Worm (Caenorhabditis elegans) whole organism, L4 larva: ENCODE data around the gene let-716.

Experiments used
- D1046.2 ChIP-seq: fragments of 200-800 bp; sonication (Bioruptor generic); IDR thresholded peaks from 2 replicates; pipeline ENCODE4 v1.3.6; 2022; ENCODE audit warnings: missing genetic modification characterization, missing compliant biosample characterization
- F37D6.2 ChIP-seq: sonication (generic microtip); optimal IDR thresholded peaks from 2 replicates; lab custom pipeline; 2016; ENCODE audit warnings: mild to moderate bottlenecking, missing genetic modification characterization, missing compliant biosample characterization
- T20F7.1 ChIP-seq: fragments of 200-800 bp; sonication (Bioruptor generic); optimal IDR thresholded peaks from 2 replicates; lab custom pipeline; 2018; ENCODE audit warnings: mild to moderate bottlenecking, missing genetic modification characterization, missing compliant biosample characterization
- Y105C5A.15 ChIP-seq: fragments of 200-800 bp; sonication (Bioruptor generic); IDR thresholded peaks from 2 replicates; pipeline ENCODE4 v1.3.6; 2022; ENCODE audit warnings: missing genetic modification characterization, missing compliant biosample characterization
- Y48G9A.11 ChIP-seq: fragments of 200-800 bp; sonication (Bioruptor generic); IDR thresholded peaks from 2 replicates; pipeline ENCODE4 v1.3.6; 2022; ENCODE audit warnings: missing genetic modification reagents, missing genetic modification characterization, missing compliant biosample characterization
- ZK337.2 ChIP-seq: fragments of 200-800 bp; sonication (Bioruptor generic); IDR thresholded peaks from 2 replicates; pipeline ENCODE4 v1.3.6; 2022; ENCODE audit warnings: missing genetic modification reagents, missing genetic modification characterization, missing compliant biosample characterization
- ZK546.5 ChIP-seq, 2 experiments: sonication (generic microtip); optimal IDR thresholded peaks; 2 replicates each; lab custom pipeline; 2017; ENCODE audit warnings: missing biosample characterization in 2 of 2, missing genetic modification characterization in 2 of 2
- aha-1 ChIP-seq: fragments of 150-350 bp; peaks from one replicate; lab custom pipeline; 2014; ENCODE audit warnings: missing biosample characterization, missing genetic modification characterization
- ama-1 ChIP-seq: fragments of 150-350 bp; optimal IDR thresholded peaks from 2 replicates; lab custom pipeline; 2014; ENCODE audit warnings: inconsistent platforms, mixed read lengths
- attf-4 ChIP-seq: sonication (generic microtip); optimal IDR thresholded peaks from 3 replicates; lab custom pipeline; 2017; ENCODE audit warnings: missing biosample characterization, missing genetic modification characterization
- ceh-20 ChIP-seq: fragments of 200-800 bp; sonication (Bioruptor generic); IDR thresholded peaks from 2 replicates; pipeline ENCODE4 v1.3.6; 2022; ENCODE audit warnings: missing genetic modification reagents, missing genetic modification characterization, missing compliant biosample characterization
- ceh-28 ChIP-seq: fragments of 150-350 bp; optimal IDR thresholded peaks from 2 replicates; lab custom pipeline; 2014; ENCODE audit warnings: missing biosample characterization, missing genetic modification reagents, missing genetic modification characterization
- ceh-62 ChIP-seq: sonication (generic microtip); optimal IDR thresholded peaks from 2 replicates; lab custom pipeline; 2017; ENCODE audit warnings: missing biosample characterization, missing genetic modification characterization
- ceh-82 ChIP-seq: sonication (generic microtip); optimal IDR thresholded peaks from 2 replicates; lab custom pipeline; 2017; ENCODE audit warnings: missing biosample characterization, missing genetic modification characterization
- ces-1 ChIP-seq: fragments of 150-350 bp; sonication (generic microtip); optimal IDR thresholded peaks from 4 replicates; lab custom pipeline; 2014; ENCODE audit warnings: missing biosample characterization, missing genetic modification reagents, missing genetic modification characterization
- ctbp-1 ChIP-seq: fragments of 200-800 bp; sonication (Bioruptor generic); IDR thresholded peaks from 2 replicates; pipeline ENCODE4 v1.3.6; 2022; ENCODE audit warnings: missing genetic modification reagents, missing genetic modification characterization, missing compliant biosample characterization
- daf-16 ChIP-seq, 3 experiments: sonication (generic microtip); optimal IDR thresholded peaks; 2 replicates each; lab custom pipeline; 2016 to 2017; ENCODE audit warnings: missing genetic modification characterization in 3 of 3, missing genetic modification reagents in 3 of 3, mild to moderate bottlenecking in 2 of 3, missing compliant biosample characterization in 2 of 3, missing biosample characterization in 1 of 3, moderate library complexity in 1 of 3
- daf-8 ChIP-seq: fragments of 200-800 bp; sonication (Bioruptor generic); IDR thresholded peaks from 2 replicates; pipeline ENCODE4 v1.3.6; 2022; ENCODE audit warnings: missing genetic modification characterization, missing compliant biosample characterization
- dpl-1 ChIP-seq: fragments of 150-350 bp; optimal IDR thresholded peaks from 2 replicates; lab custom pipeline; 2014; ENCODE audit warnings: missing biosample characterization, missing genetic modification reagents, missing genetic modification characterization
- dve-1 ChIP-seq: sonication (generic microtip); optimal IDR thresholded peaks from 2 replicates; lab custom pipeline; 2017; ENCODE audit warnings: antibody characterized with exemption, mild to moderate bottlenecking, missing genetic modification characterization, missing compliant biosample characterization; ENCODE audit not compliant: insufficient read depth
- egl-27 ChIP-seq: sonication (generic microtip); optimal IDR thresholded peaks from 3 replicates; lab custom pipeline; 2017; ENCODE audit warnings: missing biosample characterization, missing genetic modification reagents, missing genetic modification characterization
- hlh-11 ChIP-seq: fragments of 200-800 bp; sonication (Bioruptor generic); optimal IDR thresholded peaks from 2 replicates; lab custom pipeline; 2018; ENCODE audit warnings: mild to moderate bottlenecking, missing genetic modification characterization, missing compliant biosample characterization
- hmg-1.1 ChIP-seq: fragments of 200-800 bp; sonication (Bioruptor generic); IDR thresholded peaks from 2 replicates; pipeline ENCODE4 v1.3.6; 2022; ENCODE audit warnings: missing genetic modification reagents, missing genetic modification characterization, missing compliant biosample characterization
- jun-1 ChIP-seq: fragments of 150-350 bp; optimal IDR thresholded peaks from 2 replicates; lab custom pipeline; 2014; ENCODE audit warnings: missing biosample characterization, missing genetic modification reagents, missing genetic modification characterization
- lim-7 ChIP-seq: fragments of 200-800 bp; sonication (Bioruptor generic); IDR thresholded peaks from 2 replicates; pipeline ENCODE4 v1.3.6; 2022; ENCODE audit warnings: missing genetic modification characterization, missing compliant biosample characterization
- lin-13 ChIP-seq: fragments of 150-350 bp; optimal IDR thresholded peaks from 2 replicates; lab custom pipeline; 2014; ENCODE audit warnings: missing biosample characterization, missing genetic modification reagents, missing genetic modification characterization
- lin-38 ChIP-seq: fragments of 200-800 bp; sonication (Bioruptor generic); IDR thresholded peaks from 2 replicates; pipeline ENCODE4 v1.3.6; 2022; ENCODE audit warnings: missing genetic modification reagents, missing genetic modification characterization, missing compliant biosample characterization
- lin-39 ChIP-seq: fragments of 150-350 bp; optimal IDR thresholded peaks from 2 replicates; lab custom pipeline; 2014; ENCODE audit warnings: missing biosample characterization, missing genetic modification reagents, missing genetic modification characterization
- lsy-2 ChIP-seq, 2 experiments: fragments of 150-350 bp in 1 of 2; sonication (generic microtip) in 1 of 2; optimal IDR thresholded peaks; 2 replicates each; lab custom pipeline; 2014 to 2017; ENCODE audit warnings: missing biosample characterization in 2 of 2, missing genetic modification characterization in 2 of 2
- madf-9 ChIP-seq: fragments of 200-800 bp; sonication (Bioruptor generic); conservative IDR thresholded peaks from 2 replicates; pipeline ENCODE4 v1.3.6; 2022; ENCODE audit warnings: missing genetic modification reagents, missing genetic modification characterization, missing compliant biosample characterization
- mdl-1 ChIP-seq, 2 experiments: fragments of 150-350 bp in 1 of 2; sonication (generic microtip) in 1 of 2; optimal IDR thresholded peaks; 2 replicates each; lab custom pipeline; 2014 to 2017; ENCODE audit warnings: missing biosample characterization in 2 of 2, missing genetic modification characterization in 2 of 2
- mdt-29 ChIP-seq: fragments of 200-800 bp; sonication (Bioruptor generic); IDR thresholded peaks from 2 replicates; pipeline ENCODE4 v1.3.6; 2022; ENCODE audit warnings: missing genetic modification reagents, missing genetic modification characterization, missing compliant biosample characterization
- mes-2 ChIP-seq: sonication (generic microtip); optimal IDR thresholded peaks from 2 replicates; lab custom pipeline; 2016; ENCODE audit warnings: missing genotype, mild to moderate bottlenecking, missing genetic modification characterization, missing compliant biosample characterization; ENCODE audit not compliant: poor library complexity, severe bottlenecking
- nhr-111 ChIP-seq: fragments of 200-800 bp; sonication (Bioruptor generic); optimal IDR thresholded peaks from 2 replicates; lab custom pipeline; 2018; ENCODE audit warnings: mild to moderate bottlenecking, missing genetic modification characterization, missing compliant biosample characterization
- nhr-41 ChIP-seq: fragments of 200-800 bp; sonication (Bioruptor generic); IDR thresholded peaks from 2 replicates; pipeline ENCODE4 v1.3.6; 2022; ENCODE audit warnings: missing genetic modification reagents, missing genetic modification characterization, missing compliant biosample characterization
- nhr-6 ChIP-seq: fragments of 150-350 bp; optimal IDR thresholded peaks from 2 replicates; lab custom pipeline; 2014; ENCODE audit warnings: missing biosample characterization, missing genetic modification characterization
- pha-4 ChIP-seq, 2 experiments: fragments of 150-350 bp in 1 of 2; fragments of 200-800 bp in 1 of 2; sonication (Bioruptor generic) in 1 of 2; IDR thresholded peaks in 1 of 2; optimal IDR thresholded peaks in 1 of 2; 2 replicates each; pipeline versions ENCODE4 v1.3.6 to Lab custom; 2014 to 2022; ENCODE audit warnings: missing genetic modification characterization in 2 of 2, missing genetic modification reagents in 2 of 2, missing biosample characterization in 1 of 2, missing compliant biosample characterization in 1 of 2
- rbr-2 ChIP-seq: sonication (generic microtip); optimal IDR thresholded peaks from 2 replicates; lab custom pipeline; 2016; ENCODE audit warnings: missing genotype, missing genetic modification characterization, missing compliant biosample characterization
- sdz-12 ChIP-seq: fragments of 200-800 bp; sonication (Bioruptor generic); optimal IDR thresholded peaks from 2 replicates; lab custom pipeline; 2018; ENCODE audit warnings: mild to moderate bottlenecking, missing genetic modification characterization, missing compliant biosample characterization
- snpc-4 ChIP-seq: fragments of 150-350 bp; optimal IDR thresholded peaks from 2 replicates; lab custom pipeline; 2014; ENCODE audit warnings: missing biosample characterization, missing genetic modification characterization
- spr-1 ChIP-seq: sonication (generic microtip); optimal IDR thresholded peaks from 2 replicates; lab custom pipeline; 2016; ENCODE audit warnings: mild to moderate bottlenecking, missing genetic modification characterization, missing compliant biosample characterization
- tag-97 ChIP-seq: fragments of 200-800 bp; sonication (Bioruptor generic); IDR thresholded peaks from 2 replicates; pipeline ENCODE4 v1.3.6; 2022; ENCODE audit warnings: missing genetic modification characterization, missing compliant biosample characterization
- unc-39 ChIP-seq: sonication (generic microtip); optimal IDR thresholded peaks from 2 replicates; lab custom pipeline; 2017; ENCODE audit warnings: missing biosample characterization, missing genetic modification characterization
- vab-7 ChIP-seq: fragments of 200-800 bp; sonication (Bioruptor generic); IDR thresholded peaks from 2 replicates; pipeline ENCODE4 v1.3.6; 2022; ENCODE audit warnings: missing genetic modification reagents, missing genetic modification characterization, missing compliant biosample characterization
- ztf-11 ChIP-seq: fragments of 150-350 bp; optimal IDR thresholded peaks from 2 replicates; lab custom pipeline; 2014; ENCODE audit warnings: missing biosample characterization, missing genetic modification characterization

The let-716 gene

ce11 chrIII:6431766-6432228 is 48.4 kb downstream of the let-716 start, which contains the start of the genes mrps-17 and txdc-9 (continued):
- TF ChIP-seq aha-1 (tag; lab: Kevin White, UChicago) (peak; percentile 90), spr-1 (tag; lab: Kevin White, UChicago) (no peak), hmg-1.1 (peak; percentile 61), daf-8 (GFP tag; lab: Robert Waterston, UW) (no peak), F37D6.2 (peak; percentile 21), tag-97 (GFP tag; lab: Robert Waterston, UW) (no peak), ces-1 (peak; percentile 63), ceh-62 (no peak), dve-1 (tag; lab: Kevin White, UChicago) (peak; percentile 71), vab-7 (no peak), egl-27 (no peak), madf-9 (GFP tag; lab: Robert Waterston, UW) (no peak), pha-4 (GFP tag; IDR thresholded peaks at IDR 0.05; lab: Robert Waterston, UW) (no peak), pha-4 (tag; optimal IDR thresholded peaks at IDR 0.05; lab: Kevin White, UChicago) (peak; percentile 58), lin-38 (GFP tag; lab: Robert Waterston, UW) (peak; percentile 93), snpc-4 (no peak), hlh-11 (tag; lab: Kevin White, UChicago) (peak; percentile 42), nhr-6 (tag; lab: Kevin White, UChicago) (peak; percentile 84), mes-2 (tag; lab: Kevin White, UChicago) (peak; percentile 89), dpl-1 (GFP tag; lab: Kevin White, UChicago) (peak; percentile 75), lim-7 (GFP tag; lab: Robert Waterston, UW) (no peak), mdt-29 (GFP tag; lab: Robert Waterston, UW) (no peak)
- TF ChIP-seq, all 104 proteins: peak for 19

- TF ChIP-seq ceh-28 (tag; lab: Kevin White, UChicago): no peak
- TF ChIP-seq lin-38 (GFP tag; lab: Robert Waterston, UW): 0 out of 2 replicates have a peak, but pooled peaks have one; percentile 31
- no peak for TF ChIP-seq mdl-1 (tag; optimal IDR thresholded peaks at IDR 0.05; lab: Kevin White, UChicago)
- no peak for TF ChIP-seq hlh-11 (tag; lab: Kevin White, UChicago)
- no peak for TF ChIP-seq nhr-41 (GFP tag; lab: Robert Waterston, UW)
- no peak for TF ChIP-seq Y105C5A.15 (GFP tag; lab: Robert Waterston, UW)
- TF ChIP-seq madf-9 (GFP tag; lab: Robert Waterston, UW): no peak
- TF ChIP-seq sdz-12 (GFP tag; lab: Kevin White, UChicago): no peak
- no peak for TF ChIP-seq ZK337.2
- 0 out of 2 replicates have a peak, but pooled peaks have one; percentile 17 for TF ChIP-seq Y48G9A.11 (GFP tag; lab: Robert Waterston, UW)
- no peak for TF ChIP-seq lin-39
- no peak for TF ChIP-seq jun-1 (tag; lab: Kevin White, UChicago)
- TF ChIP-seq egl-27: no peak
- no peak for TF ChIP-seq lin-13
- no peak for TF ChIP-seq nhr-111
- no peak for TF ChIP-seq ctbp-1 (GFP tag; lab: Robert Waterston, UW)
- no peak for TF ChIP-seq ZK546.5 (tag; optimal IDR thresholded peaks at IDR 0.05; lab: Kevin White, UChicago)
- TF ChIP-seq aha-1 (tag; lab: Kevin White, UChicago): peak; percentile 3
- no peak for TF ChIP-seq unc-39 (tag; lab: Kevin White, UChicago)
- peak; percentile 17 for TF ChIP-seq ama-1 (lab: Kevin White, UChicago)
- TF ChIP-seq dve-1 (tag; lab: Kevin White, UChicago): no peak
- no peak for TF ChIP-seq daf-8 (GFP tag; lab: Robert Waterston, UW)
- TF ChIP-seq, all 104 proteins: peak for 4
These were observed 49.6 kb downstream of the let-716 start, which contains the start of gene vps-16 for ce11 chrIII:6432939-6433338. Gene vps-16 (plus strand): TSS chrIII:6433239.

- TF ChIP-seq ceh-82 (tag; lab: Kevin White, UChicago): no peak
- no peak for TF ChIP-seq ceh-62
- no peak for TF ChIP-seq T20F7.1 (GFP tag; lab: Kevin White, UChicago)
- TF ChIP-seq jun-1 (tag; lab: Kevin White, UChicago): no peak
- no peak for TF ChIP-seq mdt-29 (GFP tag; lab: Robert Waterston, UW)
- TF ChIP-seq dve-1 (tag; lab: Kevin White, UChicago): no peak
- no peak for TF ChIP-seq aha-1 (tag; lab: Kevin White, UChicago)
- TF ChIP-seq mes-2 (tag; lab: Kevin White, UChicago): no peak
- TF ChIP-seq ama-1 (lab: Kevin White, UChicago): no peak
- no peak for TF ChIP-seq D1046.2 (GFP tag; lab: Robert Waterston, UW)
- TF ChIP-seq daf-8 (GFP tag; lab: Robert Waterston, UW): no peak
- no peak for TF ChIP-seq daf-16 (GFP tag; optimal IDR thresholded peaks at IDR 0.05; lab: Kevin White, UChicago)
- TF ChIP-seq daf-16 (tag; optimal IDR thresholded peaks at IDR 0.05; lab: Kevin White, UChicago): no peak
- TF ChIP-seq ceh-20: no peak
- TF ChIP-seq Y48G9A.11 (GFP tag; lab: Robert Waterston, UW): no peak
- TF ChIP-seq ztf-11 (tag; lab: Kevin White, UChicago): no peak
- TF ChIP-seq rbr-2 (tag; lab: Kevin White, UChicago): no peak
- TF ChIP-seq lsy-2 (tag; optimal IDR thresholded peaks at IDR 0.05; lab: Kevin White, UChicago): no peak
- TF ChIP-seq ctbp-1 (GFP tag; lab: Robert Waterston, UW): no peak
- TF ChIP-seq attf-4 (tag; lab: Kevin White, UChicago): no peak
These were observed 53.0 kb downstream of the let-716 start, which contains the start of gene C05D11.1 for ce11 chrIII:6436308-6436707. Gene C05D11.1 (plus strand): TSS chrIII:6436608.
